Worm (Caenorhabditis elegans) whole organism, mixed stage, embryonic: Measurements from ENCODE around the gene gst-44.

ENCODE experiments used
- blmp-1 ChIP-seq: fragments of 150-350 bp; optimal IDR thresholded peaks from 2 replicates; lab custom pipeline; 2014; ENCODE audit warnings: missing biosample characterization, missing genetic modification characterization
- ceh-39 ChIP-seq: fragments of 150-350 bp; optimal IDR thresholded peaks from 2 replicates; lab custom pipeline; 2014; ENCODE audit warnings: missing biosample characterization, missing genetic modification characterization
- ceh-83 ChIP-seq: fragments of 200-800 bp; sonication (Bioruptor generic); optimal IDR thresholded peaks from 2 replicates; lab custom pipeline; 2018; ENCODE audit warnings: mild to moderate bottlenecking, missing genetic modification characterization, missing compliant biosample characterization
- ham-2 ChIP-seq: fragments of 200-800 bp; sonication (Bioruptor generic); optimal IDR thresholded peaks from 2 replicates; lab custom pipeline; 2018; ENCODE audit warnings: mild to moderate bottlenecking, missing genetic modification characterization, missing compliant biosample characterization
- lin-13 ChIP-seq: fragments of 150-350 bp; optimal IDR thresholded peaks from 2 replicates; lab custom pipeline; 2014; ENCODE audit warnings: missing biosample characterization, missing genetic modification characterization
- lsy-2 ChIP-seq: fragments of 150-350 bp; optimal IDR thresholded peaks from 2 replicates; lab custom pipeline; 2014; ENCODE audit warnings: missing biosample characterization, missing genetic modification characterization
- mep-1 ChIP-seq: fragments of 150-350 bp; optimal IDR thresholded peaks from 2 replicates; lab custom pipeline; 2017; ENCODE audit warnings: missing biosample characterization, missing genetic modification reagents, missing genetic modification characterization, inconsistent platforms
- nhr-12 ChIP-seq: fragments of 150-350 bp; optimal IDR thresholded peaks from 2 replicates; lab custom pipeline; 2014; ENCODE audit warnings: missing biosample characterization, missing genetic modification characterization
- snpc-4 ChIP-seq: fragments of 150-350 bp; optimal IDR thresholded peaks from 2 replicates; lab custom pipeline; 2014; ENCODE audit warnings: missing biosample characterization, missing genetic modification characterization
- unc-62 ChIP-seq: fragments of 150-350 bp; optimal IDR thresholded peaks from 2 replicates; lab custom pipeline; 2014; ENCODE audit warnings: missing biosample characterization, missing genetic modification reagents, missing genetic modification characterization
- ztf-11 ChIP-seq: fragments of 150-350 bp; optimal IDR thresholded peaks from 2 replicates; lab custom pipeline; 2014; ENCODE audit warnings: missing biosample characterization, missing genetic modification characterization

DNA sequence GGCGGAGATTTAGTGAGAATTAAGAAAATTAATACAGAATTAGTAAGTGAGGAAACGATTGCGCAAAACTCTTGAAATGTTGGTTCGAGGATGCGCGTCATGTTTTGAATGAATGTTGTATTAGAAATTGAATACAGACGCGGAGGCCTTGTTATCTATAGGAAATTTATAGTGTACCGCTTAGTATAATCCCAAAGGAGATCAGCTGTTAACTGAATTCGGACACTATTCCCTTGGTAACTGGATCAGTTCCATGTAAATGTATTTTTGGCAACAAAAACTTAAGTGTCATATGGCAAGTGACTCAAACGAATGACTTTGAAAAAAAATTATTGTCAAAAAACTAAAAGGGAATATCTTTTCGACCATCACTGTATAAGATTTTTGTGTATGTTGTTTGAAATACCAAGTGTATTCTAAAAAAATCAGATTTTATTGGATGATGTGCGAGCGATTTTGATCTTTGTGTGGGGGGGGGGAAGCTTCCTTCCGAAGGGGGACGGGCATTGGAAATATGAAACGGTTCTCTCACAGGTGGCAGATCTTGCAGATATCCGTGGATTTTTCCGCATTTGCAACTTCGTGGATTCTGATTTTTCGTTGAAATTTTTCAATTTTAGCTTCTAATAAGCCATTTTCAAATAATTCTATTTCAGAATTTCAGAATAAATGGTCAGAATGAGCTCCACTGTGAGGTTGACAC lies 44.1 kb upstream of the gst-44 start, which contains the start of the genes W08G11.5 and W08G11.1:
- no peak for TF ChIP-seq blmp-1
- no peak for TF ChIP-seq nhr-12
- no peak for TF ChIP-seq unc-62 (GFP tag; lab: Kevin White, UChicago)
- TF ChIP-seq ztf-11 (tag; lab: Kevin White, UChicago): no peak
- no peak for TF ChIP-seq snpc-4
- no peak for TF ChIP-seq lin-13 (tag; lab: Kevin White, UChicago)
- no peak for TF ChIP-seq ceh-39 (tag; lab: Kevin White, UChicago)
- no peak for TF ChIP-seq ham-2
- TF ChIP-seq ceh-83: no peak
- TF ChIP-seq mep-1 (tag; lab: Kevin White, UChicago): no peak
- no peak for TF ChIP-seq lsy-2 (tag; lab: Kevin White, UChicago)
